Fruit fly (Drosophila melanogaster): Measurements from ENCODE around the gene Gba1b.
A peak's percentile ranks its signal among the peaks of the same experiment; 100 is the strongest.

The Gba1b gene

DNA sequence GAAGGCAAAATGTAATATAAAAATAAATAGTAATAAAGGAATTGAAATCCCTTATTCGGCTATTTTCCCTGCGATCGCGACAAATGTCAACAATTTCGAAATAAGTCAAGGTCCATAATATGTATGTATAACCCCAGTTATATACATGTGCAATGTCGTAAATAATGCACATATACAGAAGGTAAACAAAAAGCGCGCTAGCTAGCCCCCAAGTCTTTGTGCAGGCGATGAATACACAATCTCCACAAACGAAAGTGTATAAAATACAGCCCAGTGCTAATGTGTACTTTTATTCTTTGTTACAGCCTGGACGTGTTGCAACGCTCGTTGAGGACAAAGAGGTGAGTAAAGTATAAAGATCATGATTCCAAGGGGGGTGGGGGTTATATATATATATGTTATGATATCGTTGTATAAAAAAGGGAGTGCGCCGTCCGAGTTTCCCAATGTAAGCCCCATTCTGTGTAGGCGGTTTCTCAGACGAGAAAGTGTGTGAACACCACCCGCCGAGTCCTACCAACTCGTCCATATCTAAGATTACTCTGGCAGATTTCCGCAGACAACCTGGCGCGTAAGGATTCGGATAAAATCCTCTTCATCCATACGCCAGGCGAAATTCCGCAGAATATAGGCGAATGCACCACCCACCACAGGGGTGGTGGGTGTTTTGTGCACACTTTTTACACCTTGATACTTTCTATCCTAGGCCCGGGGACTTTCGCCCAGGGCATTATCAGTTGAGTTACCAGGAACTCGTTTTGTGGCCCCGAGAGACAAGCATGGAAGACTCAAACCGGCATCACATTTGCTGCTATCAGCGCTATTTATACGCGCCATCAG lies 25.2 kb downstream of the Gba1b start (continued):
- TF ChIP-seq ERR (GFP tag; optimal IDR thresholded peaks at IDR 0.05) = no peak
- TF ChIP-seq CG14667 (GFP tag; IDR thresholded peaks at IDR 0.05) = no peak
- TF ChIP-seq Gug (GFP tag; IDR thresholded peaks at IDR 0.05) = no peak
- no peak for TF ChIP-seq NfI (GFP tag; optimal IDR thresholded peaks at IDR 0.05)
- peak; percentile 36 for TF ChIP-seq CG15601 (tag; optimal IDR thresholded peaks at IDR 0.05)
- TF ChIP-seq knrl (GFP tag; IDR thresholded peaks at IDR 0.05; ENCODE audit: partially characterized antibody) = peak; percentile 57
- TF ChIP-seq CG17829 (tag; optimal IDR thresholded peaks at IDR 0.05) = peak; percentile 9
- no peak for TF ChIP-seq emc (GFP tag; optimal IDR thresholded peaks at IDR 0.05)
- TF ChIP-seq z (GFP tag; IDR thresholded peaks at IDR 0.05) = no peak
- peak; percentile 58; the same call in 2 of the 3 replicates for TF ChIP-seq CG7963 (GFP tag; IDR thresholded peaks at IDR 0.05; ENCODE audit: partially characterized antibody)
- TF ChIP-seq HHEX (GFP tag; optimal IDR thresholded peaks at IDR 0.05) = peak; percentile 35
- TF ChIP-seq CoRest (tag; optimal IDR thresholded peaks at IDR 0.05) = peak; percentile 59
- no peak for TF ChIP-seq Abd-B (GFP tag; optimal IDR thresholded peaks at IDR 0.05)
- TF ChIP-seq cwo (GFP tag; optimal IDR thresholded peaks at IDR 0.05) = no peak
- TF ChIP-seq Sin3A (optimal IDR thresholded peaks at IDR 0.05) = no peak
- peak; percentile 14 for TF ChIP-seq grau (tag; optimal IDR thresholded peaks at IDR 0.05)
- peak in 1 of 2 experiments; percentile 11 for TF ChIP-seq Pdp1 (GFP tag; optimal IDR thresholded peaks at IDR 0.05)
- no peak for TF ChIP-seq NC2β (GFP tag; optimal IDR thresholded peaks at IDR 0.05)
- no peak for TF ChIP-seq gt (GFP tag; IDR thresholded peaks at IDR 0.05)
- TF ChIP-seq mirr (GFP tag; optimal IDR thresholded peaks at IDR 0.05) = peak; percentile 70
- peak; percentile 50 for TF ChIP-seq CG13287 (GFP tag; IDR thresholded peaks at IDR 0.05; ENCODE audit: partially characterized antibody)
- TF ChIP-seq CG9932 (GFP tag; IDR thresholded peaks at IDR 0.05) = 0 out of 2 replicates have a peak, but pooled peaks have one; percentile 12
- peak; percentile 26 for TF ChIP-seq YL-1 (GFP tag; optimal IDR thresholded peaks at IDR 0.05)
- no peak for TF ChIP-seq tgo (GFP tag; IDR thresholded peaks at IDR 0.05)
- TF ChIP-seq tna (GFP tag; IDR thresholded peaks at IDR 0.05; ENCODE audit: partially characterized antibody) = peak; percentile 81
- TF ChIP-seq Sry-β (GFP tag; optimal IDR thresholded peaks at IDR 0.05) = no peak
- no peak for TF ChIP-seq CG9727 (GFP tag; optimal IDR thresholded peaks at IDR 0.05)
- TF ChIP-seq CG15479 (GFP tag; optimal IDR thresholded peaks at IDR 0.05) = peak; percentile 69
- peak; percentile 99 for TF ChIP-seq Tbp (GFP tag; optimal IDR thresholded peaks at IDR 0.05)
- TF ChIP-seq CG10565 (GFP tag; optimal IDR thresholded peaks at IDR 0.05) = no peak
- TF ChIP-seq Nf-YC (tag; optimal IDR thresholded peaks at IDR 0.05) = peak; percentile 38
- no peak for TF ChIP-seq pnt (GFP tag; optimal IDR thresholded peaks at IDR 0.05)
- TF ChIP-seq lilli (GFP tag; optimal IDR thresholded peaks at IDR 0.05) = peak; percentile 9
- no peak for TF ChIP-seq Hr39 (optimal IDR thresholded peaks at IDR 0.05)
- TF ChIP-seq E2f1 (GFP tag; IDR thresholded peaks at IDR 0.05) = no peak
- peak; percentile 96 for TF ChIP-seq CG34376 (GFP tag; optimal IDR thresholded peaks at IDR 0.05)
- TF ChIP-seq vnd (GFP tag; IDR thresholded peaks at IDR 0.05; ENCODE audit: partially characterized antibody) = peak; percentile 60
- no peak for TF ChIP-seq CG4617 (GFP tag; optimal IDR thresholded peaks at IDR 0.05; ENCODE audit: borderline replicate concordance)
- no peak for TF ChIP-seq CG7745 (tag; optimal IDR thresholded peaks at IDR 0.05)
- peak; percentile 18; the same call in 1 of the 3 replicates for TF ChIP-seq CG11695 (GFP tag; IDR thresholded peaks at IDR 0.05)
- peak; percentile 5 for TF ChIP-seq cad (GFP tag; optimal IDR thresholded peaks at IDR 0.05)
- TF ChIP-seq Awh (GFP tag; IDR thresholded peaks at IDR 0.05) = no peak
- no peak for TF ChIP-seq HLH3B (GFP tag; IDR thresholded peaks at IDR 0.05)
- TF ChIP-seq Dek (tag; optimal IDR thresholded peaks at IDR 0.05) = peak; percentile 24
- no peak for TF ChIP-seq Optix (GFP tag; IDR thresholded peaks at IDR 0.05)
- no peak for TF ChIP-seq pzg (GFP tag; optimal IDR thresholded peaks at IDR 0.05)
- no peak for TF ChIP-seq Mrtf (GFP tag; IDR thresholded peaks at IDR 0.05)
- no peak for TF ChIP-seq chif (GFP tag; optimal IDR thresholded peaks at IDR 0.05)
- 0 out of 3 replicates have a peak, but pooled peaks have one; percentile 36 for TF ChIP-seq sr (GFP tag; IDR thresholded peaks at IDR 0.05)
